Worm (Caenorhabditis elegans): Measurements from ENCODE around the gene R08E3.3.

DNA sequence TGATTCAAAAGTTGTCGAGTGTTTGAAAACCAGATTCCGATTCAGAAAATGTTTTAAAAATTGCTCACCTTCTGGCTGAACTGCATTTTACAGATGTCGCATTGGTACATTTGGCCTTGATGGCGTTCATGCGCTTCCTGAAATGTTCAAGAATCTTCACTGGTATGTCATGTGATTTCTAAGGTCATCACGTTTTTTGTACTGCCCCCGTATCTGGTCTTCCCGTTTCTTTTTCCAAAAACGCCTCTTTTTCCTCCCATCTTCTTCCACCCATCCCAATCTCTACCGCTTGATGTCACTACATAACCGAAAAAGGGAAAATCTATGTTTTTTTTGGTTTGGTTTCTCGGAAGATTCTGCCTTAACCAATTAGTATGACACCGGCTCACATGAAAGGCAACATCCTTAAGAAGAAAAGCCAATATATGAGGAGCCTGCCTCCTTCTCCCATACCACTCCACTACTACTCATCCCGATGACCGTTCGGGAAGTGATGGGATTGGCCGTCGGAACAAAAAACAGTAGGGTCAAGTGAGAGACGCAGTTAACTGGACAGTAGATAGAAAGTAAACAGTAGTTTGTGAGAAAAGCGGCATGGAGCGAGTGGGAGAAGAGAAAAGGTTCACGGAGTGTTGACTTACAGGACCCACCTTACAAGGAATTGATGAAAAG is 8.5 kb upstream of the R08E3.3 start:
- TF ChIP-seq ceh-13 (GFP tag; optimal IDR thresholded peaks at IDR 0.05): no peak
- TF ChIP-seq F13C5.2 (tag; optimal IDR thresholded peaks at IDR 0.05): no peak
- TF ChIP-seq ama-1 (optimal IDR thresholded peaks at IDR 0.05): no peak
- TF ChIP-seq hnd-1 (tag; optimal IDR thresholded peaks at IDR 0.05): no peak
- no peak for TF ChIP-seq flt-1 (GFP tag; IDR thresholded peaks at IDR 0.05)
